Worm (Caenorhabditis elegans): ENCODE data around the gene mps-2.

DNA sequence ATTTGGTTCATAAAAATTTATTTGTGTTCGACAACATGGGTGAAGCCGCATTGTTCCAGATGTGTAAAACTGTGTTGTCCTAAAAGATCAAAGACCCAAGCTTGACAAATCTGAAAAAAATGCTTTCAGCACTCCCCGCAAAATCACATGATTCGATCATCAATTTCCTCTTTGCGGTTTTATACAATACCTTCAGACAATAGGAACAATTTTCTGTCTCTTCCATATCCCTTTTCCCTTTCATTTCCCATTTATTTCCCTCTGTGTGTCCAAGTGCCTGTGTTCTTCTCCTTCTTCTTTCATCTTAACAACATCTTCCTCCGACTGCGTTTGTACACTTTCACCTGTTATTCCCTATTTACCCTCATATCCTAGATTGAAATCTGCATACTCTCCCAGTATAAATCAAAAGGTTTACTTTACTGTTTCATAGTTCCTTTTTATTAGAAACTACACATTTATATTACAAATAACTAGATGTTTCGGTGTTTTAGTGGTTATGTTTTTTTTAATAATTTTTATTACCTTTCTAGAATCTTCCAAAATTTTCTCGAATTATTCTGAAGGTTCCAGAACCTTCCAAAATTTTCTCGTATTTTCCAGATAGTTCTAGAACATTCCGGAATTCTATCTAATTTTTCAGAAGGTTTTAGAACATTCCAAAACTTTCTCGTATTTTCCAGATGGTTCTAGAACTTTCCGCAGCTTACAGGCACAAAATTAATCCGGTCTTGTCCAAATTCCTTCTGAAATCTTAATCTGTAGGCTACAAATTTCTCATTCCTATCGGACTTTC lies 10.8 kb downstream of the mps-2 start, which contains the start of gene K01A2.5:
- TF ChIP-seq unc-130 (GFP tag; optimal IDR thresholded peaks at IDR 0.05), result no peak
- no peak for TF ChIP-seq R02D3.7 (tag; optimal IDR thresholded peaks at IDR 0.05)
- no peak for TF ChIP-seq ztf-11 (tag; optimal IDR thresholded peaks at IDR 0.05)
- TF ChIP-seq nhr-76 (tag; optimal IDR thresholded peaks at IDR 0.05), result no peak
- TF ChIP-seq Y75B8A.6 (GFP tag; IDR thresholded peaks at IDR 0.05), result no peak
- no peak for TF ChIP-seq nhr-237 (tag; optimal IDR thresholded peaks at IDR 0.05)

All from whole organism, L4 larva.